Fruit fly (Drosophila melanogaster) whole organism, pupa: Measurements from ENCODE around the gene He.

Experiments
- CG12605 ChIP-seq: fragments of 200-800 bp; sonication (Bioruptor generic); IDR thresholded peaks from 2 replicates; pipeline ENCODE4 v1.3.6; 2022; ENCODE audit warnings: missing biosample characterization, missing genetic modification characterization
- CG15710 ChIP-seq: fragments of 200-800 bp; sonication (Bioruptor generic); optimal IDR thresholded peaks from 2 replicates; lab custom pipeline; 2018; ENCODE audit warnings: missing biosample characterization, mild to moderate bottlenecking, missing genetic modification characterization, moderate library complexity
- CG32121 ChIP-seq: fragments of 200-800 bp; sonication (Bioruptor generic); IDR thresholded peaks from 2 replicates; pipeline ENCODE4 v1.3.6; 2022; ENCODE audit warnings: missing biosample characterization, missing genetic modification characterization
- CG34367 ChIP-seq: fragments of 200-800 bp; sonication (Bioruptor generic); optimal IDR thresholded peaks from 2 replicates; lab custom pipeline; 2018; ENCODE audit warnings: missing biosample characterization, mild to moderate bottlenecking, missing genetic modification characterization
- CG4496 ChIP-seq: fragments of 200-800 bp; sonication (Bioruptor generic); IDR thresholded peaks from 3 replicates; pipeline ENCODE4 v1.3.6; 2022; ENCODE audit warnings: missing biosample characterization, missing genetic modification characterization
- CG8159 ChIP-seq: fragments of 200-800 bp; sonication (Bioruptor generic); optimal IDR thresholded peaks from 3 replicates; lab custom pipeline; 2018; ENCODE audit warnings: missing biosample characterization, mild to moderate bottlenecking, missing genetic modification characterization, moderate library complexity
- D1 ChIP-seq: fragments of 200-800 bp; sonication (Bioruptor generic); optimal IDR thresholded peaks from 2 replicates; lab custom pipeline; 2018; ENCODE audit warnings: missing biosample characterization, mild to moderate bottlenecking, missing genetic modification characterization, moderate library complexity
- Ets98B ChIP-seq: fragments of 200-800 bp; sonication (Bioruptor generic); IDR thresholded peaks from 2 replicates; pipeline ENCODE4 v1.3.6; 2022; ENCODE audit warnings: missing biosample characterization, missing genetic modification characterization
- Pif1A ChIP-seq: fragments of 200-800 bp; sonication (Bioruptor generic); optimal IDR thresholded peaks from 3 replicates; lab custom pipeline; 2016; ENCODE audit warnings: missing biosample characterization, missing genetic modification characterization
- fd96Ca ChIP-seq: fragments of 200-800 bp; sonication (Bioruptor generic); IDR thresholded peaks from 3 replicates; pipeline ENCODE4 v1.3.6; 2022; ENCODE audit warnings: missing biosample characterization, missing genetic modification characterization
- gl ChIP-seq: fragments of 200-800 bp; sonication (Bioruptor generic); optimal IDR thresholded peaks from 2 replicates; lab custom pipeline; 2018; ENCODE audit warnings: missing biosample characterization, mild to moderate bottlenecking, missing genetic modification characterization

DNA sequence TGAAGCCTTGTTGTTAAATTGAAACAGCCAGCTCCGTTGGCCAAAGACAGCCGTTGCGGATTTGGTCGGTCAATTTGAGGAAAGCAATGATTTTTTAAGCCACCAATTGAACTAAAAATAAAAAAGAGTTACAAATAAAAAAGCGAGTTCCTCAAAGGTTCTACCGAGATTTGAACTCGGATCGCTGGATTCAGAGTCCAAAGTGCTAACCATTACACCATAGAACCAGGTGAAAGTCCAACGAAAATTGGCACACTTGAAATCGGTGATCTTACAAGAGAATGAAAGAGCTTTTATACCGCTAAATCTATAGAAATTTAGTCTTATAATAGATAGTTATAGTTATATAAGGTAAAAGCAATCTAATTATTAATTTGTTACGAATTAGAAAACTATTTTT, 37.7 kb upstream of the He start:
- TF ChIP-seq Ets98B (GFP tag; lab: Robert Waterston, UW) (no peak), D1 (tag; lab: Kevin White, UChicago) (no peak), Pif1A (GFP tag; lab: Kevin White, UChicago) (no peak), CG32121 (no peak), gl (tag; lab: Kevin White, UChicago) (no peak), CG4496 (GFP tag; lab: Robert Waterston, UW) (no peak), CG15710 (tag; lab: Kevin White, UChicago) (no peak), CG34367 (tag; lab: Kevin White, UChicago) (no peak), CG12605 (GFP tag; lab: Robert Waterston, UW) (no peak), CG8159 (tag; lab: Kevin White, UChicago) (no peak), fd96Ca (no peak)
